Worm (Caenorhabditis elegans) whole organism, L4 larva: ENCODE results near the gene F46C5.4.

ENCODE experiments used
- ama-1 ChIP-seq: fragments of 150-350 bp; optimal IDR thresholded peaks from 2 replicates; lab custom pipeline; 2014; ENCODE audit warnings: inconsistent platforms, mixed read lengths
- dpl-1 ChIP-seq: fragments of 150-350 bp; optimal IDR thresholded peaks from 2 replicates; lab custom pipeline; 2014; ENCODE audit warnings: missing biosample characterization, missing genetic modification reagents, missing genetic modification characterization
- lsy-2 ChIP-seq, 2 experiments: fragments of 150-350 bp in 1 of 2; sonication (generic microtip) in 1 of 2; optimal IDR thresholded peaks; 2 replicates each; lab custom pipeline; 2014 to 2017; ENCODE audit warnings: missing biosample characterization in 2 of 2, missing genetic modification characterization in 2 of 2
- mep-1 ChIP-seq: fragments of 150-350 bp; sonication (generic microtip); optimal IDR thresholded peaks from 3 replicates; lab custom pipeline; 2014; ENCODE audit warnings: missing biosample characterization, missing genetic modification characterization
- nhr-111 ChIP-seq: fragments of 200-800 bp; sonication (Bioruptor generic); optimal IDR thresholded peaks from 2 replicates; lab custom pipeline; 2018; ENCODE audit warnings: mild to moderate bottlenecking, missing genetic modification characterization, missing compliant biosample characterization
- nhr-25 ChIP-seq: sonication (generic microtip); optimal IDR thresholded peaks from 2 replicates; lab custom pipeline; 2017; ENCODE audit warnings: missing genetic modification characterization, mild to moderate bottlenecking, missing compliant biosample characterization, antibody characterized with exemption, moderate library complexity, borderline replicate concordance; ENCODE audit not compliant: insufficient read depth
- nhr-42 ChIP-seq: fragments of 200-800 bp; sonication (Bioruptor generic); IDR thresholded peaks from 2 replicates; pipeline ENCODE4 v1.3.6; 2022; ENCODE audit warnings: missing genetic modification characterization, missing compliant biosample characterization
- unc-130 ChIP-seq: sonication (generic microtip); optimal IDR thresholded peaks from 2 replicates; lab custom pipeline; 2016; ENCODE audit warnings: missing genetic modification reagents, missing genetic modification characterization, missing compliant biosample characterization
- unc-62 ChIP-seq, 3 experiments: fragments of 150-350 bp in 1 of 3; sonication (generic microtip); optimal IDR thresholded peaks in 2 of 3; peaks in 1 of 3; 1 replicate in 1 of 3; 2 replicates in 2 of 3; lab custom pipeline; 2014 to 2017; ENCODE audit warnings: missing biosample characterization in 3 of 3, missing genetic modification characterization in 3 of 3, missing genetic modification reagents in 3 of 3, missing genotype in 1 of 3

DNA sequence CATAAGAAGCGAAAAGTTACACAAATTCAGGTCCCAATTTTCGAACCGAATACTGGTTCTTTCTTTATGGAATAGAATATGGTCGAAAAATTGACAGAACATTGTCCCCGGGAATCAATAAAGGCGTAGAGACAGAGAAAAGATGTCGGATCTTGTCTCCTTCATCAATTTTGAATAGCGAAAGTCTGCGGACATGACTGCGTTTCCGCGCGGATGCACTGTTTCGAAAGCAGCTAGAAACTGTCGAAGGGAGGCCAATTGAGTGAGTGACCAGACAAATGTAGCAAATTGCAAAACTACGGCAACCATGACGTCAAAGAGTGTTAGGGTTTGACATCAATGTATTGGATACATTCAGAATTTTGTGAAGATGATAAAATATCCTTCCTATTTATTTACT lies 20.6 kb downstream of the F46C5.4 start:
- TF ChIP-seq nhr-25 (tag; lab: Kevin White, UChicago) (no peak), unc-130 (no peak), nhr-111 (no peak), unc-62 (GFP tag; optimal IDR thresholded peaks at IDR 0.05 in 1 of 2; lab: Kevin White, UChicago) (no peak), unc-62 (tag; optimal IDR thresholded peaks at IDR 0.05; lab: Kevin White, UChicago) (no peak), dpl-1 (GFP tag; lab: Kevin White, UChicago) (no peak), lsy-2 (tag; optimal IDR thresholded peaks at IDR 0.05; lab: Kevin White, UChicago) (no peak), ama-1 (lab: Kevin White, UChicago) (no peak), mep-1 (tag; lab: Kevin White, UChicago) (no peak), nhr-42 (GFP tag; lab: Robert Waterston, UW) (no peak)
